Fruit fly (Drosophila melanogaster) whole organism, adult: Measurements from ENCODE around the gene CG14229.

Experiments
- CG11617 ChIP-seq: fragments of 200-800 bp; sonication (Bioruptor generic); optimal IDR thresholded peaks from 2 replicates; lab custom pipeline; 2017; ENCODE audit warnings: mild to moderate bottlenecking, missing biosample characterization, missing genetic modification reagents, missing genetic modification characterization
- CG14711 ChIP-seq: fragments of 200-800 bp; sonication (Bioruptor generic); optimal IDR thresholded peaks from 2 replicates; lab custom pipeline; 2018; ENCODE audit warnings: missing biosample characterization, mild to moderate bottlenecking, missing genetic modification characterization, moderate library complexity
- CG1620 ChIP-seq: fragments of 200-800 bp; sonication (Bioruptor generic); optimal IDR thresholded peaks from 2 replicates; lab custom pipeline; 2016; ENCODE audit warnings: missing biosample characterization, missing genetic modification characterization
- CG5204 ChIP-seq: fragments of 200-800 bp; sonication (Bioruptor generic); optimal IDR thresholded peaks from 2 replicates; lab custom pipeline; 2016; ENCODE audit warnings: missing biosample characterization, missing genetic modification characterization
- CG7045 ChIP-seq: fragments of 200-800 bp; sonication (Bioruptor generic); optimal IDR thresholded peaks from 2 replicates; lab custom pipeline; 2017; ENCODE audit warnings: missing biosample characterization, mild to moderate bottlenecking, missing genetic modification characterization
- CG7101 ChIP-seq: fragments of 200-800 bp; sonication (Bioruptor generic); optimal IDR thresholded peaks from 2 replicates; lab custom pipeline; 2018; ENCODE audit warnings: missing biosample characterization, mild to moderate bottlenecking, missing genetic modification characterization, moderate library complexity
- Hr96 ChIP-seq: fragments of 200-800 bp; sonication (Bioruptor generic); optimal IDR thresholded peaks from 2 replicates; lab custom pipeline; 2016; ENCODE audit warnings: missing biosample characterization, missing genetic modification characterization
- cic ChIP-seq: fragments of 200-800 bp; sonication (Bioruptor generic); optimal IDR thresholded peaks from 2 replicates; lab custom pipeline; 2017; ENCODE audit warnings: missing biosample characterization, mild to moderate bottlenecking, missing genetic modification characterization, moderate library complexity
- cnc ChIP-seq, 2 experiments: fragments of >200 bp; optimal IDR thresholded peaks; 2 replicates each; lab custom pipeline; 2017
- kay ChIP-seq: fragments of 200-800 bp; sonication (Bioruptor generic); peaks from one replicate; lab custom pipeline; 2016; ENCODE audit warnings: missing biosample characterization, missing genetic modification characterization, borderline replicate concordance
- pad ChIP-seq: fragments of 200-800 bp; sonication (Bioruptor generic); optimal IDR thresholded peaks from 3 replicates; lab custom pipeline; 2017; ENCODE audit warnings: missing biosample characterization, missing genetic modification characterization, mild to moderate bottlenecking, moderate library complexity, missing genetic modification reagents

- TF ChIP-seq CG14711: peak; percentile 60
- TF ChIP-seq Hr96 (GFP tag; lab: Kevin White, UChicago): no peak
- peak; percentile 83 for TF ChIP-seq pad (GFP tag; lab: Kevin White, UChicago)
- TF ChIP-seq CG5204 (GFP tag; lab: Kevin White, UChicago): no peak
- TF ChIP-seq CG11617: peak; percentile 74
- peak; percentile 79 for TF ChIP-seq CG7101
- TF ChIP-seq kay (GFP tag; lab: Kevin White, UChicago): no peak
- TF ChIP-seq CG1620 (GFP tag; lab: Kevin White, UChicago): peak; percentile 91
- TF ChIP-seq cic (GFP tag; lab: Kevin White, UChicago): peak; percentile 40
- TF ChIP-seq CG7045: peak; percentile 31
- TF ChIP-seq cnc (optimal IDR thresholded peaks at IDR 0.05; lab: Kevin White, UChicago): no peak
Observed at dm6 chrX:19744003-19744488, 49.0 kb upstream of the CG14229 start, which contains the start of the genes CG18809, COX6B, CG33932 and Rpp20.
